Fruit fly (Drosophila melanogaster) whole organism, embryonic: ENCODE measurements around the gene CG18301.
A peak's percentile ranks its signal among the peaks of the same experiment; 100 is the strongest.

ENCODE experiments used
- Atf3 ChIP-seq: fragments of 200-800 bp; sonication (Bioruptor generic); optimal IDR thresholded peaks from 3 replicates; lab custom pipeline; 2016; ENCODE audit warnings: missing biosample characterization, missing genetic modification characterization
- CG10147 ChIP-seq: fragments of 200-800 bp; sonication (Bioruptor generic); optimal IDR thresholded peaks from 2 replicates; lab custom pipeline; 2019; ENCODE audit warnings: missing biosample characterization, mild to moderate bottlenecking, missing genetic modification characterization, moderate library complexity
- CG10654 ChIP-seq: fragments of 200-800 bp; sonication (Bioruptor generic); optimal IDR thresholded peaks from 2 replicates; lab custom pipeline; 2016; ENCODE audit warnings: missing biosample characterization, missing genetic modification characterization
- CG10979 ChIP-seq: fragments of 200-800 bp; sonication (Bioruptor generic); optimal IDR thresholded peaks from 2 replicates; lab custom pipeline; 2018; ENCODE audit warnings: missing biosample characterization, mild to moderate bottlenecking, missing genetic modification characterization, moderate library complexity
- CG11456 ChIP-seq: fragments of 200-800 bp; sonication (Bioruptor generic); IDR thresholded peaks from 3 replicates; pipeline ENCODE4 v1.3.6; 2022; ENCODE audit warnings: missing biosample characterization, missing genetic modification characterization
- CG13424 ChIP-seq: fragments of 200-800 bp; sonication (Bioruptor generic); optimal IDR thresholded peaks from 2 replicates; lab custom pipeline; 2019; ENCODE audit warnings: missing biosample characterization, mild to moderate bottlenecking, missing genetic modification characterization, moderate library complexity
- CG15514 ChIP-seq: fragments of 200-800 bp; sonication (Bioruptor generic); optimal IDR thresholded peaks from 3 replicates; lab custom pipeline; 2017; ENCODE audit warnings: missing biosample characterization, missing genetic modification characterization, mild to moderate bottlenecking, moderate library complexity, missing genetic modification reagents
- CG16779 ChIP-seq: fragments of 200-800 bp; sonication (Bioruptor generic); IDR thresholded peaks from 2 replicates; pipeline ENCODE4 v1.3.6; 2022; ENCODE audit warnings: missing biosample characterization, missing genetic modification characterization
- CG16815 ChIP-seq: fragments of 200-800 bp; sonication (Bioruptor generic); optimal IDR thresholded peaks from 3 replicates; lab custom pipeline; 2017; ENCODE audit warnings: missing biosample characterization, mild to moderate bottlenecking, missing genetic modification characterization
- CG17186 ChIP-seq: fragments of 200-800 bp; sonication (Bioruptor generic); optimal IDR thresholded peaks from 3 replicates; lab custom pipeline; 2017; ENCODE audit warnings: missing biosample characterization, missing genetic modification reagents, missing genetic modification characterization
- CG17361 ChIP-seq: fragments of 200-800 bp; sonication (Bioruptor generic); IDR thresholded peaks from 3 replicates; pipeline ENCODE4 v1.3.6; 2022; ENCODE audit warnings: missing biosample characterization, missing genetic modification characterization
- CG1792 ChIP-seq: fragments of 200-800 bp; sonication (Bioruptor generic); optimal IDR thresholded peaks from 2 replicates; lab custom pipeline; 2016; ENCODE audit warnings: missing biosample characterization, missing genetic modification characterization
- CG18262 ChIP-seq: fragments of 200-800 bp; optimal IDR thresholded peaks from 3 replicates; lab custom pipeline; 2019; ENCODE audit warnings: missing biosample characterization, mild to moderate bottlenecking, missing genetic modification characterization, moderate library complexity
- CG18764 ChIP-seq: fragments of 200-800 bp; sonication (Bioruptor generic); optimal IDR thresholded peaks from 3 replicates; lab custom pipeline; 2016; ENCODE audit warnings: missing biosample characterization, missing genetic modification characterization
- CG30020 ChIP-seq: fragments of 200-800 bp; optimal IDR thresholded peaks from 2 replicates; lab custom pipeline; 2019; ENCODE audit warnings: missing biosample characterization, mild to moderate bottlenecking, missing genetic modification characterization, moderate library complexity
- CG3407 ChIP-seq: fragments of 200-800 bp; sonication (Bioruptor generic); optimal IDR thresholded peaks from 2 replicates; lab custom pipeline; 2018; ENCODE audit warnings: missing biosample characterization, mild to moderate bottlenecking, missing genetic modification characterization
- CG4328 ChIP-seq: fragments of 200-800 bp; sonication (Bioruptor generic); optimal IDR thresholded peaks from 3 replicates; lab custom pipeline; 2017; ENCODE audit warnings: missing biosample characterization, missing genetic modification reagents, missing genetic modification characterization
- CG7987 ChIP-seq: fragments of 200-800 bp; sonication (Bioruptor generic); optimal IDR thresholded peaks from 2 replicates; lab custom pipeline; 2018; ENCODE audit warnings: missing biosample characterization, mild to moderate bottlenecking, missing genetic modification characterization, moderate library complexity
- CG8281 ChIP-seq: fragments of 200-800 bp; sonication (Bioruptor generic); optimal IDR thresholded peaks from 2 replicates; lab custom pipeline; 2018; ENCODE audit warnings: missing biosample characterization, mild to moderate bottlenecking, missing genetic modification characterization, moderate library complexity
- CG9727 ChIP-seq: fragments of 200-800 bp; sonication (Bioruptor generic); optimal IDR thresholded peaks from 3 replicates; lab custom pipeline; 2017; ENCODE audit warnings: missing biosample characterization, mild to moderate bottlenecking, missing genetic modification characterization
- CHES-1-like ChIP-seq: fragments of 200-800 bp; sonication (Bioruptor generic); optimal IDR thresholded peaks from 2 replicates; lab custom pipeline; 2016; ENCODE audit warnings: missing biosample characterization, missing genetic modification characterization
- D19B ChIP-seq: fragments of 200-800 bp; sonication (Bioruptor generic); optimal IDR thresholded peaks from 2 replicates; lab custom pipeline; 2017; ENCODE audit warnings: missing biosample characterization, mild to moderate bottlenecking, missing genetic modification characterization
- Gsc ChIP-seq: fragments of 200-800 bp; sonication (Bioruptor generic); IDR thresholded peaks from 2 replicates; pipeline ENCODE4 v1.3.6; 2022; ENCODE audit warnings: missing biosample characterization, missing genetic modification characterization
- H15 ChIP-seq: fragments of 200-800 bp; sonication (Bioruptor generic); IDR thresholded peaks from 3 replicates; pipeline ENCODE4 v1.3.6; 2022; ENCODE audit warnings: missing biosample characterization, missing genetic modification characterization
- HLH54F ChIP-seq: fragments of 200-800 bp; sonication (Bioruptor generic); optimal IDR thresholded peaks from 3 replicates; lab custom pipeline; 2016; ENCODE audit warnings: missing biosample characterization, missing genetic modification characterization
- Lim3 ChIP-seq: fragments of 200-800 bp; sonication (Bioruptor generic); IDR thresholded peaks from 2 replicates; pipeline ENCODE4 v1.3.6; 2022; ENCODE audit warnings: missing biosample characterization, missing genetic modification characterization
- MTF-1 ChIP-seq: fragments of 200-800 bp; sonication (Bioruptor generic); optimal IDR thresholded peaks from 2 replicates; lab custom pipeline; 2018; ENCODE audit warnings: missing biosample characterization, mild to moderate bottlenecking, missing genetic modification characterization, borderline replicate concordance
- Mes4 ChIP-seq: fragments of 200-800 bp; sonication (Bioruptor generic); optimal IDR thresholded peaks from 2 replicates; lab custom pipeline; 2016; ENCODE audit warnings: missing biosample characterization, missing genetic modification characterization
- Mrtf ChIP-seq: fragments of 200-800 bp; sonication (Bioruptor generic); IDR thresholded peaks from 3 replicates; pipeline ENCODE4 v1.3.6; 2022; ENCODE audit warnings: missing biosample characterization, missing genetic modification characterization
- Nf-YB ChIP-seq: fragments of 200-800 bp; sonication (Bioruptor generic); optimal IDR thresholded peaks from 3 replicates; lab custom pipeline; 2019; ENCODE audit warnings: missing biosample characterization, mild to moderate bottlenecking, missing genetic modification characterization, moderate library complexity
- Optix ChIP-seq: fragments of 200-800 bp; sonication (Bioruptor generic); IDR thresholded peaks from 3 replicates; pipeline ENCODE4 v1.3.6; 2022; ENCODE audit warnings: missing biosample characterization, missing genetic modification characterization
- Sox102F ChIP-seq: fragments of 200-800 bp; sonication (Bioruptor generic); optimal IDR thresholded peaks from 2 replicates; lab custom pipeline; 2018; ENCODE audit warnings: missing biosample characterization, mild to moderate bottlenecking, missing genetic modification characterization, moderate library complexity
- TFAM ChIP-seq: fragments of 200-800 bp; sonication (Bioruptor generic); optimal IDR thresholded peaks from 2 replicates; lab custom pipeline; 2017; ENCODE audit warnings: missing biosample characterization, missing genetic modification characterization, inconsistent platforms
- Xbp1 ChIP-seq: fragments of 200-800 bp; sonication (Bioruptor generic); optimal IDR thresholded peaks from 3 replicates; lab custom pipeline; 2016; ENCODE audit warnings: missing biosample characterization, mild to moderate bottlenecking, missing genetic modification characterization
- az2 ChIP-seq: fragments of 200-800 bp; sonication (Bioruptor generic); optimal IDR thresholded peaks from 3 replicates; lab custom pipeline; 2016; ENCODE audit warnings: missing biosample characterization, missing genetic modification characterization
- bigmax ChIP-seq: fragments of 200-800 bp; sonication (Bioruptor generic); optimal IDR thresholded peaks from 2 replicates; lab custom pipeline; 2018; ENCODE audit warnings: missing biosample characterization, mild to moderate bottlenecking, missing genetic modification characterization
- croc ChIP-seq: fragments of 200-800 bp; sonication (Bioruptor generic); conservative IDR thresholded peaks from 3 replicates; pipeline ENCODE4 v1.3.6; 2022; ENCODE audit warnings: missing biosample characterization, missing genetic modification characterization
- gem ChIP-seq: fragments of 200-800 bp; sonication (Bioruptor generic); optimal IDR thresholded peaks from 2 replicates; lab custom pipeline; 2019; ENCODE audit warnings: missing biosample characterization, mild to moderate bottlenecking, missing genetic modification characterization, moderate library complexity
- grn ChIP-seq: fragments of 200-800 bp; sonication (Bioruptor generic); optimal IDR thresholded peaks from 3 replicates; lab custom pipeline; 2017; ENCODE audit warnings: missing biosample characterization, missing genetic modification characterization
- kah ChIP-seq: fragments of 200-800 bp; sonication (Bioruptor generic); optimal IDR thresholded peaks from 2 replicates; lab custom pipeline; 2018; ENCODE audit warnings: missing biosample characterization, mild to moderate bottlenecking, missing genetic modification characterization
- klu ChIP-seq: fragments of 200-800 bp; sonication (Bioruptor generic); IDR thresholded peaks from 2 replicates; pipeline ENCODE4 v1.3.6; 2022; ENCODE audit warnings: missing biosample characterization, missing genetic modification characterization
- org-1 ChIP-seq: fragments of 200-800 bp; sonication (Bioruptor generic); optimal IDR thresholded peaks from 2 replicates; lab custom pipeline; 2017; ENCODE audit warnings: missing biosample characterization, missing genetic modification characterization
- scrt ChIP-seq: fragments of 200-800 bp; sonication (Bioruptor generic); optimal IDR thresholded peaks from 2 replicates; lab custom pipeline; 2018; ENCODE audit warnings: missing biosample characterization, mild to moderate bottlenecking, missing genetic modification characterization, moderate library complexity
- so ChIP-seq: fragments of 200-800 bp; sonication (Bioruptor generic); IDR thresholded peaks from 3 replicates; pipeline ENCODE4 v1.3.6; 2022; ENCODE audit warnings: missing biosample characterization, missing genetic modification characterization
- stc ChIP-seq: fragments of 200-800 bp; sonication (Bioruptor generic); IDR thresholded peaks from 2 replicates; pipeline ENCODE4 v1.3.6; 2022; ENCODE audit warnings: missing biosample characterization, missing genetic modification characterization
- sug ChIP-seq: fragments of 200-800 bp; optimal IDR thresholded peaks from 2 replicates; lab custom pipeline; 2019; ENCODE audit warnings: missing biosample characterization, mild to moderate bottlenecking, missing genetic modification characterization, moderate library complexity
- tap ChIP-seq: fragments of 200-800 bp; optimal IDR thresholded peaks from 3 replicates; lab custom pipeline; 2019; ENCODE audit warnings: missing biosample characterization, mild to moderate bottlenecking, missing genetic modification characterization, moderate library complexity
- tll ChIP-seq, 2 experiments: fragments of 200-800 bp in 1 of 2; fragments of >200 bp in 1 of 2; sonication (Bioruptor generic) in 1 of 2; optimal IDR thresholded peaks; 2 replicates each; lab custom pipeline; 2017 to 2019; ENCODE audit warnings: missing biosample characterization in 2 of 2, missing genetic modification characterization in 2 of 2, mild to moderate bottlenecking in 1 of 2, moderate library complexity in 1 of 2
- trem ChIP-seq: fragments of 200-800 bp; optimal IDR thresholded peaks from 3 replicates; lab custom pipeline; 2019; ENCODE audit warnings: missing biosample characterization, mild to moderate bottlenecking, missing genetic modification characterization, moderate library complexity
- z ChIP-seq: fragments of 200-800 bp; sonication (Bioruptor generic); IDR thresholded peaks from 3 replicates; pipeline ENCODE4 v1.3.6; 2022; ENCODE audit warnings: missing biosample characterization, missing genetic modification characterization

Gene CG18301

dm6 chr2L:10543048-10543752 is 11.6 kb downstream of the CG18301 start (continued):
- TF ChIP-seq CG17361 (GFP tag; lab: Robert Waterston, UW) (peak; percentile 46; the same call in 1 of the 3 replicates), CG11456 (GFP tag; lab: Robert Waterston, UW) (no peak), sug (tag; lab: Kevin White, UChicago) (no peak), Optix (GFP tag; lab: Robert Waterston, UW) (no peak), CG16815 (GFP tag; lab: Kevin White, UChicago) (peak; percentile 29), H15 (GFP tag; lab: Robert Waterston, UW) (0 out of 3 replicates have a peak, but pooled peaks have one; percentile 15), Gsc (GFP tag; lab: Robert Waterston, UW) (no peak), CHES-1-like (no peak), CG18764 (GFP tag; lab: Kevin White, UChicago) (peak; percentile 5), CG15514 (GFP tag; lab: Kevin White, UChicago) (no peak), klu (no peak), CG18262 (tag; lab: Kevin White, UChicago) (peak; percentile 79), gem (peak; percentile 83), CG3407 (GFP tag; lab: Kevin White, UChicago) (peak; percentile 18), CG16779 (GFP tag; lab: Robert Waterston, UW) (no peak), Mrtf (GFP tag; lab: Robert Waterston, UW) (no peak), CG30020 (no peak), z (GFP tag; lab: Robert Waterston, UW) (0 out of 3 replicates have a peak, but pooled peaks have one; percentile 34), HLH54F (GFP tag; lab: Kevin White, UChicago) (no peak), tll (GFP tag; optimal IDR thresholded peaks at IDR 0.05; lab: Kevin White, UChicago) (no peak), MTF-1 (GFP tag; lab: Kevin White, UChicago) (no peak), tap (tag; lab: Kevin White, UChicago) (peak; percentile 43), grn (peak; percentile 91), stc (GFP tag; lab: Robert Waterston, UW) (peak; percentile 19; the same call in 1 of the 2 replicates), Atf3 (GFP tag; lab: Kevin White, UChicago) (no peak), az2 (GFP tag; lab: Kevin White, UChicago) (peak; percentile 35), bigmax (no peak), Xbp1 (GFP tag; lab: Kevin White, UChicago) (peak; percentile 51), Lim3 (GFP tag; lab: Robert Waterston, UW) (no peak), D19B (GFP tag; lab: Kevin White, UChicago) (no peak), Nf-YB (GFP tag; lab: Kevin White, UChicago) (peak; percentile 1), CG10147 (GFP tag; lab: Kevin White, UChicago) (no peak), kah (no peak), Sox102F (GFP tag; lab: Kevin White, UChicago) (peak; percentile 81), CG8281 (tag; lab: Kevin White, UChicago) (no peak), Mes4 (GFP tag; lab: Kevin White, UChicago) (no peak), croc (GFP tag; lab: Robert Waterston, UW) (peak; percentile 57), CG17186 (GFP tag; lab: Kevin White, UChicago) (no peak), CG4328 (GFP tag; lab: Kevin White, UChicago) (no peak), CG10979 (tag; lab: Kevin White, UChicago) (peak; percentile 84), TFAM (no peak), CG13424 (tag; lab: Kevin White, UChicago) (peak; percentile 49), scrt (GFP tag; lab: Kevin White, UChicago) (no peak), CG10654 (peak; percentile 16), trem (tag; lab: Kevin White, UChicago) (peak; percentile 72), CG1792 (GFP tag; lab: Kevin White, UChicago) (no peak), CG7987 (GFP tag; lab: Kevin White, UChicago) (no peak), CG9727 (peak; percentile 70), so (GFP tag; lab: Robert Waterston, UW) (no peak), org-1 (GFP tag; lab: Kevin White, UChicago) (no peak)
